Worm (Caenorhabditis elegans): ENCODE results near the gene unc-60.
A peak's percentile ranks its signal among the peaks of the same experiment; 100 is the strongest.

The unc-60 gene

DNA sequence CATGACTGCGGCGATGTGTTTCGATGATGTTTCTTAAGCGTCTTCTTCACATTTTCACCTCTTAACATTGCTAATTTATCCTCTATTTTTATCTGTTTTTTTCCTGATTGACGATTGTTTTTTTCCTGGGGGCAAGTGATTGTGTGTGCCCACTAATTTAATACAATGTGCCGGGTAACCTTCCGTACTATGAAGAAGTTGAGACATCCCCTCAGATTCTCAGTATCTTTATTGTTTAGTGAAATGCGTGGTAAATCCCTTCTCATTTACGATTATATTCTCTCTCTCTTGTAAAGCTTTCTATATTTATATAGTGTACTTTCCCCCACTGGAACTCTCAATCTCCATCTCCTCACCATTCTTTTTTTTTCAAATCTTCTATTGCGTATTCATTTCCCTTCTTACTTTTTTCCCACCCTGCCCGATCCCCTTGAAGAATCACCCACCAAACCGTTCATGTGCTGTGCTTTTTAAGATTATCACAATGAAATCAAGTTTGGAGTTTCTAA lies 1.5 kb downstream of the unc-60 start:
- TF ChIP-seq elt-2 (tag; optimal IDR thresholded peaks at IDR 0.05) (no peak), ama-1 (optimal IDR thresholded peaks at IDR 0.05) (no peak), fkh-2 (tag; optimal IDR thresholded peaks at IDR 0.05) (no peak), ceh-28 (tag; optimal IDR thresholded peaks at IDR 0.05) (no peak), nhr-43 (tag; optimal IDR thresholded peaks at IDR 0.05; ENCODE audit: poor library complexity, severe bottlenecking) (peak; percentile 22), nhr-23 (tag; optimal IDR thresholded peaks at IDR 0.05) (no peak)

DNA sequence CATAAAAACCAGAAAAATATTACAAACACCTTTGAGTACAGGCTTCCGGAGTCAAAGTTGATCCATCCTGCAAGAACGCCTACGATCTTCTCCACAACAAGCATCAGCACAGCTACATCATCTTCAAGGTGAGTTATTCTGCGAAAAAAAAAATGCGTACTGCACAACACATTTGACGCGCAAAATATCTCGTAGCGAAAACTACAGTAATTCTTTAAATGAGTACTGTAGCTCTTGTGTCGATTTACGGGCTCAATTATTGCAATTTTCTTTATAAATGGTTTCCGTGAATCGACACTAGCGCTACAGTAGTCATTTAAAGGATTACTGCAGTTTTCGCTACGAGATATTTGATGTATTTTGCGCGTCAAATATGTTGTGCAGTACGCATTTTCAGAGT lies 2.0 kb downstream of the unc-60 start:
- TF ChIP-seq jun-1 (tag; optimal IDR thresholded peaks at IDR 0.05) (no peak), mml-1 (tag; optimal IDR thresholded peaks at IDR 0.05) (no peak), eor-1 (tag; optimal IDR thresholded peaks at IDR 0.05) (no peak), hmg-11 (tag; optimal IDR thresholded peaks at IDR 0.05) (no peak), elt-1 (tag; optimal IDR thresholded peaks at IDR 0.05) (no peak), tbx-2 (tag; optimal IDR thresholded peaks at IDR 0.05) (no peak), lin-39 (tag; optimal IDR thresholded peaks at IDR 0.05) (no peak), nhr-67 (tag; optimal IDR thresholded peaks at IDR 0.05) (no peak)

DNA sequence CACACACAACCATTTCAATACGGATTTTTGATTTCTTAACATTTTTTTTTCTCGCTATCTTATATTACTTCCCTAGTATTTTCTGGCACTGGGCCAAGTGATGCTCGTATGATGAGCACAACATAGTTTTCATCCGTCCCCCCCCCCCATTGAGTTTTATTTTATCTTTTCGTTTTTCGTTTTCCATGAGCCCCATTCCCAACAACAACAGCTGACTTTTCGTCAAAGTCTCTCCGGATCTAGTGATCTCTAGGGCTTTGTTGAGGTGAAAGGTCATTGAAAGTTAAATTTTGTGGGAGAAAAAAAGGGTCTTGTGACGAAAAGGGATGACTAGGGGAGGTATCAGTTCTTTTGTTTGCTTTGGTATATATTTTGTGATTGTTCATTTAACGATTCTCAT lies 6.0 kb downstream of the unc-60 start:
- TF ChIP-seq pha-4 (tag; optimal IDR thresholded peaks at IDR 0.05) (no peak), egl-27 (tag; optimal IDR thresholded peaks at IDR 0.05) (no peak), ceh-82 (tag; optimal IDR thresholded peaks at IDR 0.05) (no peak), unc-62 (GFP tag; optimal IDR thresholded peaks at IDR 0.05) (no peak), egl-5 (tag; optimal IDR thresholded peaks at IDR 0.05) (peak; percentile 73)

DNA sequence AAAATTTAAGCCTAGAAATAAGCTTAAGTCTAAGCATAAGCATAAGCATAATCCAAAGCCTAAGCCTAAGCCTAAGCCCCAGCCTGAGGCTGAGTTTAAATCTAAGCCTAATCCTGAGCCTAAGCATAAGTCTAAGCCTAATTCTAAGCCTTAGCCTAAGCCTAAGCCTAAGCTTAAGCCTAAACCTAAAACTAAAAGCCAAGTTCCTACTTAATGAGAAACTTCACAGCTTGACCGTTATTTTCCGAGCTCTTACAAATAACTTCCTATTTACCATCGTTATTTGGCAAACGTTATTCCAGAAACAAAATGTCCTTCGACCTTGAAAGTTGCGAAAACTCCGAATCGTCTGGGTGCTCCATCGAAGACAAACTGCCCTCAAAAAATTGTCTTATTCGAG lies 6.9 kb downstream of the unc-60 start, which contains the start of gene C38C3.4:
TSS of gene C38C3.4 (plus strand) at position 301 of the 400 bp plus-strand sequence.
- no peak for TF ChIP-seq nhr-77 (tag; optimal IDR thresholded peaks at IDR 0.05)
- TF ChIP-seq ztf-11 (tag; optimal IDR thresholded peaks at IDR 0.05) = no peak
- TF ChIP-seq fkh-10 (GFP tag; optimal IDR thresholded peaks at IDR 0.05) = no peak
- no peak for TF ChIP-seq elt-2 (tag; optimal IDR thresholded peaks at IDR 0.05)
- no peak for TF ChIP-seq fos-1 (tag; optimal IDR thresholded peaks at IDR 0.05)
- no peak for TF ChIP-seq mdl-1 (tag; optimal IDR thresholded peaks at IDR 0.05)
- TF ChIP-seq zag-1 (tag; optimal IDR thresholded peaks at IDR 0.05) = no peak
- no peak for TF ChIP-seq lsy-12 (tag; optimal IDR thresholded peaks at IDR 0.05)
- TF ChIP-seq sea-2 (GFP tag; optimal IDR thresholded peaks at IDR 0.05) = no peak

DNA sequence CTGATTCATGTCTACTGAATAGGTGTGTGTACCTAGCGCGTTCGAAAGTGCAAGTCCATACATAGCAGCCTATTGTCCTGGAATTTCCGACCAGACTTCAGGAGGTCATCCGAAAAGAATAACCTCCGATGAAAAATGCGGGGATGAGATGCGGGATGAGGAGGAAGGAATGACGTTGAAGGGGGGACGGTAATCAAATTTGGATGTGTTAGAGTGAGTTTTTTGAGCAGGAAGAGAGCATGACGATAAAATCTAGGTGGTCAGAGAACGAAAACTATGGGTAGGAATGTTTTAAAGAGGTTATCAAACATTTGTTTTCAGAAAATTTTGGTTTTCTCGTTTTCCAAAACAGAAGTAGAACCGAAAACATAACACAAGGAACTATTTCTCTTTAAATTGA lies 11.1 kb downstream of the unc-60 start:
- TF ChIP-seq elt-1 (tag; optimal IDR thresholded peaks at IDR 0.05) (no peak), fkh-10 (GFP tag; optimal IDR thresholded peaks at IDR 0.05) (peak; percentile 58)

DNA sequence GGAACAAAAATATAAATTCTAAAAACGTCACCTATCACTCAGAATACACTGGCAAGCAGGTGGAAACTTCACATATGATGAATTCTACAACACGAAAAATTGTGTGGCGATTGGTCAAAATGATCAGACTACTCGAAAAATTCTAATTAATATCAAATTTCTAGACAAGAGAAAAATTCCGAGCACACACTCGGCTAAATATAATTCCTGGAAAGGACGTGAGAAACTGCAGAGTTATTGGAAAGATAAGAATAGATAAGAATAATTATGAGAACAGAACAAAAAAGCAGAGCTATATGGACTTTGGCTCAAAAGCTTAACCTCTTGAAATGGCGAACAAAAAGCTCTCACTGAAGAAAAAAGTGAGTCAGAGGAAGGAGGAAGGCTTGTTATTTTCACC lies 12.4 kb downstream of the unc-60 start:
- no peak for TF ChIP-seq skn-1 (tag; optimal IDR thresholded peaks at IDR 0.05)

DNA sequence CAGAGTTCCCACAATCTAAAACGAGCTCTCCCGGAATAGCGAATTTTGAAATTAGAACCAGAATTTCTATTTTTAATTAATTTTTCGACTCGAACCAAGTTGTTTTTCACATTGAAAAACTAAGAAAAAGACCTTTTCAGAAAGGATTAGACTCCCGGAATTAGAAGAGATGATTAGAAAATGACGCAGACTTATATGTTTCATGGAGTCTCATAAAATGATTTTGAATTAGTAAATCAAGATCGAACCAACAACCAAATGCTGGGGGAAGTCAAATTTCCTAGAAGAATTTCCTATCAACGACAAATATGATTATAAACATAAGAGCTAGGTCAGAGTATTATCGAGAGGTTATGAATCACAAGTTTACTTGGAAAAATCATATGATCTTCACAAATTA lies 13.8 kb downstream of the unc-60 start:
- TF ChIP-seq unc-39 (tag; optimal IDR thresholded peaks at IDR 0.05) (no peak), tbx-2 (tag; optimal IDR thresholded peaks at IDR 0.05) (no peak), elt-3 (tag; optimal IDR thresholded peaks at IDR 0.05) (no peak), lin-39 (tag; optimal IDR thresholded peaks at IDR 0.05) (no peak), mdl-1 (tag; optimal IDR thresholded peaks at IDR 0.05) (no peak), fkh-10 (GFP tag; optimal IDR thresholded peaks at IDR 0.05) (no peak), nhr-77 (tag; optimal IDR thresholded peaks at IDR 0.05) (no peak), lsy-12 (tag; optimal IDR thresholded peaks at IDR 0.05) (no peak), nhr-11 (tag; optimal IDR thresholded peaks at IDR 0.05) (no peak), ceh-16 (tag; optimal IDR thresholded peaks at IDR 0.05) (no peak), nhr-28 (tag; optimal IDR thresholded peaks at IDR 0.05) (no peak), ZK546.5 (tag; optimal IDR thresholded peaks at IDR 0.05) (no peak), lin-15B (tag; optimal IDR thresholded peaks at IDR 0.05) (no peak), R02D3.7 (tag; optimal IDR thresholded peaks at IDR 0.05) (no peak), pqm-1 (tag; optimal IDR thresholded peaks at IDR 0.05) (no peak), ceh-82 (tag; optimal IDR thresholded peaks at IDR 0.05) (no peak), nhr-25 (tag; optimal IDR thresholded peaks at IDR 0.05) (no peak), ceh-28 (tag; optimal IDR thresholded peaks at IDR 0.05) (no peak)
